Worm (Caenorhabditis elegans) whole organism, L4/young adult: ENCODE measurements around the gene F01D5.1.

Source experiments
- W03F9.2 ChIP-seq: fragments of 150-350 bp; optimal IDR thresholded peaks from 2 replicates; lab custom pipeline; 2014; ENCODE audit warnings: missing biosample characterization, missing genetic modification characterization
- dao-5 ChIP-seq: sonication (generic microtip); optimal IDR thresholded peaks from 2 replicates; lab custom pipeline; 2016; ENCODE audit warnings: missing genotype, missing genetic modification characterization, moderate library complexity, missing compliant biosample characterization
- him-1 ChIP-seq: sonication (generic microtip); optimal IDR thresholded peaks from 2 replicates; lab custom pipeline; 2016; ENCODE audit warnings: missing genotype, missing genetic modification reagents, missing genetic modification characterization, missing compliant biosample characterization

The F01D5.1 gene

DNA sequence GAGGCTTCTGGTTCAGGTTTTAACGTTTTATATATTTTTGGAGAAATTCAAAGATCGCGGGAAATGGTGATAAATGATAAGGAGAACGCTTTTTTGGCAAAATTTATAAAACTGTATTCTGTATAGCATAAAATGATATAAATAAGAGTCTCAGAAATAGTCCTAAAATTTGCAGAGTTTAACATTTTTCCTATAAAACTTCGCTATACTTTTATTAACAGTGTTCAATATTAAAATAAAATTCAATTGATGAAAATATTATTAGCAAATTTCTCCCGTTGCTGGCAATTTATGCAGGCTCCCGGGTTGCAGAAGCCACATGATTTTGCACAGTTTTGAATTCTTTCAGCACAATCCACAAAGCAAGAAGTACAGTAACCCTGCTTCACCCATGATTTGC is 1.6 kb upstream of the F01D5.1 start, which contains the start of gene F01D5.2:
F01D5.2 (minus strand) TSS at position 101 of the 400 bp plus-strand sequence.
- TF ChIP-seq him-1 (tag; lab: Kevin White, UChicago), result no peak
- no peak for TF ChIP-seq dao-5
- no peak for TF ChIP-seq W03F9.2

DNA sequence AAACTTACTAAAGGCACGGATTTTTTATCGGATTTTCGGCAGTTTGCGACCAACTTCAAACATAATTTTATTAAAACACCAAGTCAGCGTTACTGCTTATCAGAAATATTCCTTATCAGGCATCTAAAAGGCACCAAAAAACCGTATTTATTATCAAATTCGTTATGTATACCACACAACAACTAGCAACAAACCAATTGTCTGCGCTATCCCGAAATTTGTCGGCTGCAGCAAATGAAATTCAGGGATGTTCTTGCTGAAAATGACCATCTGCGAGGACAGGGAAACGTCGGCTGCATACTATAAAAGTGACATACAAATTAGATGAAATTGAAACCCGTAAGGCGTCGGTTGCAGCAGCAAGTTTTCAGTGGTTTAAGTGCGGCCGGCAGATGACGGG is 608 bp upstream of the F01D5.1 start:
- no peak for TF ChIP-seq W03F9.2
- no peak for TF ChIP-seq him-1 (tag; lab: Kevin White, UChicago)
- no peak for TF ChIP-seq dao-5

DNA sequence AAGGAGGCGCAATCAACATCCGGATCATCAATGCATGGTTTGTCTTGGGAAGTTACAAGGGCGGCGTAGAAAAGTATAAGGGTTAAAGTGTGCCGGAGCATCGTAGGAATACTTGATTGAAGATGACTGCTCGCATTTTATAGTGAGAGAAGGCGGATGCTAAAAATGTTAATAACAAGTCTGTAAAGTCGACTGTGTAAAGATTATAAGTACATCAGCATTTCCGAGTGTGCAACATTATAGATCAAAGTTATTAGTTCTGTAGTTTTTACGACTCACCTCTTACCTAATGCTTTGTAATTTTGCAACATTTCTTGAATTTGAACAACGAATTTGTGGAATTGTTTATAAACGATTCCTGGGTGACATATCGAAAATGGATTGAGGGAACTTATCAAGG is 2.4 kb downstream of the F01D5.1 start, which contains the start of gene Y39G8B.7:
Y39G8B.7 (minus strand) TSS at position 101 of the 400 bp plus-strand sequence.
- TF ChIP-seq him-1 (tag; lab: Kevin White, UChicago) (no peak), dao-5 (no peak), W03F9.2 (no peak)

DNA sequence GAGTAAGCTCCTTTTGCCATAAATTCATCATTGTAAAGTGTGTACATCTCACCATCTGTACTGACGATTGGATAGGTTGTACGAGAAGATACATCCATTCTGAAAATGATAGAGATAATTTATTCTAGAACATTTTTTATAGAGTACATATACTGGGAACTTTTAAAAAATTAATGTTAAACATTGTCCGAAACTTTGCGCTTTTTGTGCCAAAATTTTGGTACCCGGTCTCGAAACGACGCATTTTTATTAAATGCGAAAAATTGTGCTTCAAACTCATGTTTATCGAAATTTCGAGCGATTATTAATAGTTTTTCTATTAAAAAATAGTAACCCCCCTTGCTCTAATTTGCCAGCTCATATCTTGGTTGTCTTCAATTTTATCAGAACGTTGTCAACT is 5.6 kb downstream of the F01D5.1 start, which contains the start of gene Y39G8B.5:
Y39G8B.5 (minus strand) TSS at position 101 of the 400 bp plus-strand sequence.
- TF ChIP-seq dao-5 (no peak), W03F9.2 (no peak), him-1 (tag; lab: Kevin White, UChicago) (no peak)

DNA sequence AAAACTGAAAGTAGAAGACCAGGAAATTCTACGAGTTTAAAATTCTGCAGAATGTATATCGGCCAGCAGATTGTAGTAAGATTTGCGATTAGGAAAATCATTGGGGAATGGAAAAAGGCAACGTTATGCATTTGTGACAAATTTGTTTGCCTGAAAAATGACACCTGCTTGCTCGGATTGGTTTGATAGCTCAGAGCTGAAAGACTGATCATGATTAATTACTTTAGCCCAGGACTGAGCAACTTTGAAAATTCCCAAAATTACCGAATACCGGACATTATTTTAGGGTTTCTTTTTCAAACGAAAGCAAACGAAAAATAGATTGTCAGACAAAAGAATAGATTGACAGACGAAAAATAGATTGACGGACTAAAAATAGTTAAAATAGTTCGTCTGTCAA is 12.8 kb downstream of the F01D5.1 start, which contains the start of gene sre-47:
sre-47 (minus strand) TSS at position 101 of the 400 bp plus-strand sequence.
- TF ChIP-seq him-1 (tag; lab: Kevin White, UChicago) (no peak), W03F9.2 (no peak), dao-5 (no peak)

DNA sequence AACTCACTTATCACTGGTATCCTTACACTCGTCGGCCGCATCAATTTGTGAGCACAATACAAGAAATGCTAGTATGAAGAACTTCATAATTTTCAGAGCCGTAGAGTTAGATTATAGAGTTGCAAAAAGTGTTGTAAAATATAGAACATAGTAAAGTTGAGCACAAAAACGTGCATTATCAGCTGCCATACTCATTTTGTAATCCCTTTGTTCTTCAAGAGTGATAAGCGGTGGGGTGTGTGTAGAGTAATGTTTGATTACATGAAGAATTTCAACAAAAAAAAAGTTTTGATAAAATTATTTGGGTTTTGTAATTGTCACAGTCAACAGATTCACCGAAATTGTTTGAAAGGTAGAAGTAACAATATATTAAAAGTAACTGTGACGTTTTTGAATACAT is 14.5 kb downstream of the F01D5.1 start, which contains the start of the genes Y39G8B.13 and Y39G8B.10:
Y39G8B.13 (minus strand) TSS at position 125 of the 400 bp plus-strand sequence.
Y39G8B.10 (minus strand) TSS at position 193 of the 400 bp plus-strand sequence.
- TF ChIP-seq W03F9.2 (no peak), dao-5 (no peak), him-1 (tag; lab: Kevin White, UChicago) (no peak)

DNA sequence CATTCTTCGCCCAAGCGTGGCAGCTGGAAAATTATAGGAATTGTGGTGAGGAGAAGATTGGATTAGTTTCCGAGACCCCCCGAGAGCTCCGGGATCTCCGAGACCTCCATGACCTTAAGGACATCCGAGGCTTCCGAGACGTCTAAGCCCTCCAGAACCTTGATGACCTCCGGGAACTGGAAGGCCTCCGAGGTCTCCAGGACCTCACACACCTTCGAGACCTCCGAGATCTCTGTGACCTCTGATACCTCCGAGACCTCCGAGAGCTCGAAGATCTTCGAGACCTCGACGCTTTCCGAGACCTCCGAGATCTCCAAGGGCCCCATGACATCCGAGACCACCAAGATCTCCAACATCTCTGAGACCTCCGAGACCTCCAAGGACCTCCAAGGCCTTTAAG is 15.1 kb downstream of the F01D5.1 start:
- TF ChIP-seq dao-5 (no peak), him-1 (tag; lab: Kevin White, UChicago) (no peak), W03F9.2 (no peak)

DNA sequence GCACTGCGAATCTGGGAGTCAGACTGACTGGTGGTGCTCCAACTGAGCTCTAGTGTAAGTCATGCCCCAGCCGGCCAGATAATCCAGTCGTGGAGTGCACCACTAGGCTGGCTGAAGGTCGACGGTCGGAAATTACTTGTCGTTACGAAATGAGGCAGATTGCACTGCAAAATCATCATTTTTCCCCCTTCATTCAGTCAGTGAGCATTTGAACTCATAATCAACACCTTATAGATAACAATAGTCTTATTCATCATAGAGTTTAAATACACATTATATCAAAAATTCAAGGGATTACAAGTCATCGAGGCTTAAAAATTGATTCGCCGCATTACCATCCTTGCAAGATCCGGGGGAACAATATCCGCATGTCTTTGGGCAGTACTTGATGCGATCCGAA is 15.6 kb downstream of the F01D5.1 start:
- TF ChIP-seq W03F9.2 (no peak), dao-5 (no peak), him-1 (tag; lab: Kevin White, UChicago) (no peak)

DNA sequence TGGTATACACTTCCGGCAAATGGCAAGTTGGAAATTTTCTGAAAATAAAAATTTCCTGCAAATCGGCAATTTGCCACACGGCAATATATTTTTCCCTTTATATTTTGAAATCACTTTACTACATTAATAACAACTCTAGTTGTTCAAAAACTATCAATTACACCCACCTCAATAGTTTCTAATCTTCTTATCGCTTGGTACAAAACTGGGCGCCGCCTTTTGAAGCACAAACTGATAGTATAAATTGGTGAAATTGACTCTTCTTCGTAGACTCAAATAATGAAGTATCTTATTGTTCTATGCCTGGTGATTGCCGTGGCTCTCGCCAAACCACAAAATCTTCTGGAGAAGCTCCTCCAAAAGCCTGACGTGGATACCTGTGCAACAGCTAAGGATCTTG is 16.3 kb downstream of the F01D5.1 start, which contains the start of gene Y39G8B.9:
Y39G8B.9 (plus strand) TSS at position 269 of the 400 bp plus-strand sequence.
- TF ChIP-seq dao-5 (no peak), W03F9.2 (no peak), him-1 (tag; lab: Kevin White, UChicago) (no peak)

DNA sequence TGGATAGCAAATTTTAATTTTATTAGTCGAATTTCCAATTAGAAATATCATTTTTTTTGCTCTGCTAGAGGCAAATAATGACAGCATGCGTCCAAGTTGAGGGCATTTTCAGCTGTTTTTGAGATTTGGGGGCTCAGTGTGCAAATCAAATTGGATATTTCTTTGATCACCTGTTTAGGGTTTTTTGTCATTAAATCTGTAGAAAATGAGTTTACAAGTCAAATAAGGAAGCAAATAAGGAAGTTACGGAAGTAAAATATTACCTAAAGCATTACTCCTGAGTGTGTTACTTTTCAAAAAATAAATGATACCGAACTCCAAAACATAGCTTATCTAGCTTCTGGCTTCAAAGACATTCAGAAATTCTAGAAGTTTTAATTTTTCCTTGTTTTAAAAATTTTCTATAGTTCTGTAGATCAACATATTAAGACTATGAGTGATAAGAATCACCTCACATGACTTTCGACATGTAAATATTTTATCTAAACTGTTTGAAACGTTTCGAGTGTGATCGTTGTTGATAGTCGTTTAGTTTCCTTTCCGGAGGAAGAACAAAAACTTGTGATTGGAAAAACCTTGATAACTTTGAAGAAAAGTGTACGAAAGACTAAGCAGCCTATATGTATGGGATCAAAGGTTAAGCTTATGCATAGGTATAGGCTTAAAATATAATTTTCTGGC is 17.4 kb downstream of the F01D5.1 start, which contains the start of gene sre-48:
sre-48 (minus strand) TSS at position 51 of the 681 bp plus-strand sequence.
- TF ChIP-seq him-1 (tag; lab: Kevin White, UChicago), result no peak
- no peak for TF ChIP-seq W03F9.2
- TF ChIP-seq dao-5, result no peak

DNA sequence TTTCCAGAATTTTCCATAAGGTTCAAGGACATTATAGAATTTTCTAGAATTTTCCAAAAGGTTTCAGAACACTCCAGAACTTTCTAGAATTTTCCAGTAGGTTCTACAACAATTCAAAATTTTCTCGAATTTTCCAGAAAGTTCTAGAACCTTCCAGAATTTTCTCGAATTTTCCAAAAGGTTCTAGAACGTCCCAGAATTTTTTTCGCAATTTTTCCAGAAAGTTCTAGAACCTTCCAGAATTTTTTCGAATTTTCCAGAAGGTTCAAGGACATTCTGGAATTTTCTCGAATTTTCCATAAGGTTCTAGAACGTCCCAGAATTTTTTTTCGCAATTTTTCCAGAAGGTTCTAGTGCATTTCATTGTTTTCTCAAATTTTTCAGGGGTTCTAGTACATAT is 19.7 kb downstream of the F01D5.1 start:
- TF ChIP-seq dao-5, result no peak
- TF ChIP-seq W03F9.2, result no peak
- no peak for TF ChIP-seq him-1 (tag; lab: Kevin White, UChicago)

DNA sequence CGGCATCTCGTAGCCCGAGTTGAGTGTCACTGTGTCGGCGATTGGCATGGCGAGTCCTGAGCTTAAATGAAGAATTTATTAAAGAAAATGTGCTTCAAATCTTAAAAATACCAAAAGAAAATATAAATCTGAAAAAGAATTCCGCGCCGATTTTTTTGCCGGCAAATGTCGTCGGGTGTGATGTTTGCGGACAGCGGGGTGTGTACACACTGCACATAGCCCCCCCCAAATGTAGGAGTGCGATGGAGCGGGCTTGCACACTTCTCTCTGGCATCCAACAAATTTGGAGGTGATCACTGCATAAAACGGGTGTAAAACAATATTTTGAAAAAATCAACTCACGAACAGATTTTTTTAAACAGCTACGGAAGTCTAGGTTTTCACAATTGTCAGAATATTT is 21.2 kb downstream of the F01D5.1 start, which contains the start of gene Y39G8B.2:
Y39G8B.2 (minus strand) TSS at position 61 of the 400 bp plus-strand sequence.
- TF ChIP-seq dao-5 (no peak), W03F9.2 (no peak), him-1 (tag; lab: Kevin White, UChicago) (no peak)

DNA sequence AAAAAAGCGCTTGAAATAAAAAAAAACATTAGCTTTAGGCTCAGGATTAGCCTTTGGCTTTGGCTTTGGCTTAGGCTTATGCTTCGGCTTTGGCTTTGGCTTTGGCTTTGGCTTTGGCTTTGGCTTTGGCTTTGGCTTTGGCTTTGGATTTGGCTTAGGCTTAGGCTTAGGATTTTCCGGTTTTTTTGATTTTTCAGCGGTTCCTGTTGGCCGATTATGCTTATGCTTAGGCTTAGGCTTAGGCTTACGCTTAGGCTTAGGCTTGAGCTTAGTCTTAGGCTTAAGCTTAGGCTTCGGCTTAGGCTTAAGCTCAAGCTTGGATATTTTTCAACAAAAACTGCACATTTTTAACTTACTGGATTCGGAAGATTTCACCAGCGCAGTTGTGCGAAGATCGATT is 23.2 kb downstream of the F01D5.1 start:
- no peak for TF ChIP-seq dao-5
- TF ChIP-seq W03F9.2, result no peak
- TF ChIP-seq him-1 (tag; lab: Kevin White, UChicago), result no peak

DNA sequence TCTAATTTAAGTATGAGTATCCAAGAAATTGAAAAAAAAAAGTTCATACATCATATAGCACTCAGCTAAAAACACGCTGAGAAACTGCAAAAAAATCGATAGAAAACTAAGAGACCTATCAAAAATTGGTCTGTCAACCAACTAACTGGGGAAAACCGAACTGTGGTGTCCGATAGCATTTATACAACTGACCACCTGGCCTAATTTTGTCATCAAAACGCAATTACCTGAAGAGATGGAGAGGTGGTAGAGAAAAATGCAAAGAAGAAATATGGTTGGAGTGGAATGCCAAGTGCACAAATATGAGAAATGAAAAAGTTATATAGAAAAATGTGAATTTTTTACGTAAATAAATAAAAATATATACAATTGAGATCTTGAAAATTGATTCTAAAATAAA is 23.9 kb downstream of the F01D5.1 start, which contains the start of gene Y39G8B.1:
Y39G8B.1 (minus strand) TSS at position 299 of the 400 bp plus-strand sequence.
- peak; percentile 27 for TF ChIP-seq W03F9.2
- TF ChIP-seq dao-5, result no peak

DNA sequence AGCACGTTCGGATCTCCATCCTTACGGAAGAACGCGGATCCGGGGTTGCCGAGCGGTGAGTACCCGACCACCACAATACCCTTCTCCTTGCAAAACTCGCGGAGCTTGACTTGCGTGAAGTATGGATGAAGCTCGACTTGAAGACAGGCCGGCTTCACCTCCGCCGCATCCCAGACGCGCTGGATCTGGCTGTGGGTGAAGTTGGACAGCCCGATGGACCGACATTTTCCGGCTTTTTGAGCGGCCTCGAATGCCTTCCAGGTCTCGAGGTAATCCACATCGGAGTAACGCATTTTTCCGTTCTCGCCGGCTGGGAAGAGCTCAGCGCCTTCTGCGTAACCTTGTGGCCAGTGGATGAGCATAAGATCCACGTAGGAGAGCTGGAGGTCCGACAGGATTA is 25.2 kb downstream of the F01D5.1 start:
- no peak for TF ChIP-seq W03F9.2
- no peak for TF ChIP-seq him-1 (tag; lab: Kevin White, UChicago)
- no peak for TF ChIP-seq dao-5
